Worm (Caenorhabditis elegans): ENCODE data around the gene fbxb-99.

fbxb-99 gene

ce11 chrII:3747405-3747804, 45.8 kb downstream of the fbxb-99 start, which contains the start of gene fbxb-92:
Gene fbxb-92, minus strand, starts transcription at chrII:3747505.
- TF ChIP-seq mdl-1 (tag; optimal IDR thresholded peaks at IDR 0.05) (no peak), ztf-1 (GFP tag; conservative IDR thresholded peaks at IDR 0.05) (no peak), ztf-11 (tag; optimal IDR thresholded peaks at IDR 0.05) (no peak), crh-2 (tag; optimal IDR thresholded peaks at IDR 0.05) (no peak), skn-1 (tag; optimal IDR thresholded peaks at IDR 0.05) (no peak), ama-1 (optimal IDR thresholded peaks at IDR 0.05) (no peak)

ce11 chrII:3743684-3744200, 49.5 kb downstream of the fbxb-99 start, which contains the start of gene nta-1:
Gene nta-1, minus strand, starts transcription at chrII:3743814.
- peak; percentile 62 for TF ChIP-seq sma-9 (GFP tag; optimal IDR thresholded peaks at IDR 0.05)
- no peak for TF ChIP-seq sma-9 (tag; optimal IDR thresholded peaks at IDR 0.05)
- no peak for TF ChIP-seq lin-39 (tag; optimal IDR thresholded peaks at IDR 0.05)
